Worm (Caenorhabditis elegans): Measurements from ENCODE around the gene snr-1.

snr-1 gene

DNA sequence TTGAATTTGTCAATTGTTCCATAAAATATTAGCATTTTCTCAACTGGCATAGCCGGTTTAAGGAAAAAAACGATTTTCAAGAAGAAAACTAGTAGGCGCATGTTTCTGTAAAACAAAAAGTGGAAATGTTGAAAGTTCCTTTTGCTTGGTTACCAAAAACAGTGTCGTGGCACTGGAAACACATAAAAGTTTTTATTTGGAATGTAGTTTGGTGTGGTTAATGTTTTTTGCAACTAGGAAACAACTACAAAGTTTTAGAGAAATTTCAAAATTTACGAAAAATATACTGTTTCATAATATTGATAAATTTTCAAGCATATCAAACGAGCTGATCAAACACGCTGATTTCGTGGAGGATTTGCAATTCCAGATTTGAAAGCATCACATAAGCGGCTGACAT, 42.2 kb upstream of the snr-1 start, which contains the start of gene clec-195:
clec-195 (minus strand) TSS at position 101 of the 400 bp plus-strand sequence.
- no peak for TF ChIP-seq nhr-41 (GFP tag; IDR thresholded peaks at IDR 0.05)
- TF ChIP-seq lin-1 (GFP tag; IDR thresholded peaks at IDR 0.05) = no peak
- TF ChIP-seq ceh-20 (GFP tag; IDR thresholded peaks at IDR 0.05) = no peak
- no peak for TF ChIP-seq hif-1 (tag; optimal IDR thresholded peaks at IDR 0.05)
- no peak for TF ChIP-seq fos-1 (tag; optimal IDR thresholded peaks at IDR 0.05)
- no peak for TF ChIP-seq zag-1 (tag; optimal IDR thresholded peaks at IDR 0.05)
- no peak for TF ChIP-seq egl-43 (GFP tag; IDR thresholded peaks at IDR 0.05)
- TF ChIP-seq ZK337.2 (GFP tag; IDR thresholded peaks at IDR 0.05) = no peak
- no peak for TF ChIP-seq F37D6.2 (tag; optimal IDR thresholded peaks at IDR 0.05)
- no peak for TF ChIP-seq snpc-1.2 (GFP tag; IDR thresholded peaks at IDR 0.05)

- TF ChIP-seq egl-27 (tag; optimal IDR thresholded peaks at IDR 0.05) = no peak
- TF ChIP-seq nhr-28 (tag; optimal IDR thresholded peaks at IDR 0.05) = no peak
- TF ChIP-seq sdz-12 (GFP tag; optimal IDR thresholded peaks at IDR 0.05) = no peak
These were observed 39.6 kb upstream of the snr-1 start, which contains the start of gene athp-3 for ce11 chrIV:17048257-17048656. TSS of gene athp-3 (minus strand) at chrIV:17048357.

- no peak for TF ChIP-seq unc-130 (GFP tag; optimal IDR thresholded peaks at IDR 0.05)
- no peak for TF ChIP-seq ztf-7 (tag; optimal IDR thresholded peaks at IDR 0.05)
- TF ChIP-seq F49E8.2 (tag; optimal IDR thresholded peaks at IDR 0.05; ENCODE audit: borderline replicate concordance) = no peak
- no peak for TF ChIP-seq nhr-10 (tag; optimal IDR thresholded peaks at IDR 0.05)
- no peak for TF ChIP-seq nhr-111 (GFP tag; optimal IDR thresholded peaks at IDR 0.05)
- no peak for TF ChIP-seq zfp-3 (GFP tag; conservative IDR thresholded peaks at IDR 0.05)
- TF ChIP-seq daf-8 (GFP tag; IDR thresholded peaks at IDR 0.05) = no peak
- TF ChIP-seq egl-43 (GFP tag; IDR thresholded peaks at IDR 0.05) = no peak
- no peak for TF ChIP-seq lin-39 (tag; optimal IDR thresholded peaks at IDR 0.05)
- no peak for TF ChIP-seq madf-9 (GFP tag; conservative IDR thresholded peaks at IDR 0.05)
- TF ChIP-seq zip-2 (tag; optimal IDR thresholded peaks at IDR 0.05) = no peak
- no peak for TF ChIP-seq daf-12 (tag; optimal IDR thresholded peaks at IDR 0.05)
- TF ChIP-seq F10B5.3 (tag; optimal IDR thresholded peaks at IDR 0.05) = no peak
- TF ChIP-seq dpl-1 (GFP tag; optimal IDR thresholded peaks at IDR 0.05) = no peak
- TF ChIP-seq ZK546.5 (tag; optimal IDR thresholded peaks at IDR 0.05) = no peak
- TF ChIP-seq daf-16 (GFP tag; optimal IDR thresholded peaks at IDR 0.05) = no peak
- TF ChIP-seq daf-16 (tag; optimal IDR thresholded peaks at IDR 0.05) = no peak
- TF ChIP-seq lsy-2 (tag; optimal IDR thresholded peaks at IDR 0.05) = no peak
- TF ChIP-seq fkh-10 (GFP tag; optimal IDR thresholded peaks at IDR 0.05) = no peak
- TF ChIP-seq aha-1 (tag) = no peak
- TF ChIP-seq pha-4 (GFP tag; IDR thresholded peaks at IDR 0.05) = no peak
- no peak for TF ChIP-seq pha-4 (tag; optimal IDR thresholded peaks at IDR 0.05)
These were observed 34.6 kb upstream of the snr-1 start, which contains the start of gene Y116A8C.23 for ce11 chrIV:17053261-17053660. TSS of gene Y116A8C.23 (plus strand) at chrIV:17053561.

- no peak for TF ChIP-seq fos-1 (tag; optimal IDR thresholded peaks at IDR 0.05)
- TF ChIP-seq lim-7 (GFP tag; IDR thresholded peaks at IDR 0.05) = no peak
- TF ChIP-seq nhr-41 (GFP tag; IDR thresholded peaks at IDR 0.05) = no peak
- no peak for TF ChIP-seq zag-1 (tag; optimal IDR thresholded peaks at IDR 0.05)
- TF ChIP-seq lsy-2 (tag; optimal IDR thresholded peaks at IDR 0.05) = no peak
- TF ChIP-seq T20F7.1 (GFP tag; optimal IDR thresholded peaks at IDR 0.05) = no peak
- TF ChIP-seq dmd-9 (GFP tag; IDR thresholded peaks at IDR 0.05) = no peak
- TF ChIP-seq hif-1 (tag; optimal IDR thresholded peaks at IDR 0.05) = no peak
- TF ChIP-seq lin-15B (tag; optimal IDR thresholded peaks at IDR 0.05) = no peak
- no peak for TF ChIP-seq nhr-28 (tag; optimal IDR thresholded peaks at IDR 0.05)
- no peak for TF ChIP-seq F10B5.3 (tag; optimal IDR thresholded peaks at IDR 0.05)
- no peak for TF ChIP-seq nhr-6 (tag; optimal IDR thresholded peaks at IDR 0.05)
- no peak for TF ChIP-seq mxl-3 (GFP tag; optimal IDR thresholded peaks at IDR 0.05)
- no peak for TF ChIP-seq T26A8.4 (GFP tag; IDR thresholded peaks at IDR 0.05)
These were observed 29.8 kb upstream of the snr-1 start, which contains the start of gene Y116A8C.44 for ce11 chrIV:17058036-17058435. TSS of gene Y116A8C.44 (minus strand) at chrIV:17058136.

Data from whole organism, L4 larva.